Worm (Caenorhabditis elegans): ENCODE data around the gene Y70C5C.1.

The Y70C5C.1 gene

DNA sequence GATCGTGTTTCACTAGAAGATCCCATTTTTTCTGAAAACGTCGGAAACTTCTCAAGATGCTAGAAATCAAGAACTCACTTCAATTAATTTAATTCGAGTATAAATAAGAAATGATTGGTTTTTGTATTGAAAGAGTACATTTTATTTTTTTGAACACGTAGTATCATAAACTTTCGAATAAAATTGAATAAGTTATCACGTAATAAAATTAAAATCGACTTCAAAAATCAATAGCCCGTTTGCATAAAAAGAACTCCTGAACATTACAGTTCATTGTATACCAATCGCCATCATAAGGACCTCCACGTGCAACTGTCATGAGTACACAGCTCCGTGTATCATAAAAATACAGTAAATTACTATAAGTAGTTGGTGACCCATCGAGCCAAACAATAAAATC, 33.7 kb downstream of the Y70C5C.1 start, which contains the start of gene T25E12.16:
T25E12.16 (minus strand) TSS at position 101 of the 400 bp plus-strand sequence.
- TF ChIP-seq gei-17 (GFP tag; optimal IDR thresholded peaks at IDR 0.05) (no peak), athp-1 (tag; optimal IDR thresholded peaks at IDR 0.05) (no peak), mcd-1 (GFP tag; IDR thresholded peaks at IDR 0.05) (no peak), hmg-20 (GFP tag; IDR thresholded peaks at IDR 0.05) (no peak), him-1 (tag; optimal IDR thresholded peaks at IDR 0.05) (no peak), aptf-3 (GFP tag; IDR thresholded peaks at IDR 0.05) (no peak), F22D6.2 (tag; optimal IDR thresholded peaks at IDR 0.05) (no peak), lin-40 (tag; optimal IDR thresholded peaks at IDR 0.05) (no peak)

DNA sequence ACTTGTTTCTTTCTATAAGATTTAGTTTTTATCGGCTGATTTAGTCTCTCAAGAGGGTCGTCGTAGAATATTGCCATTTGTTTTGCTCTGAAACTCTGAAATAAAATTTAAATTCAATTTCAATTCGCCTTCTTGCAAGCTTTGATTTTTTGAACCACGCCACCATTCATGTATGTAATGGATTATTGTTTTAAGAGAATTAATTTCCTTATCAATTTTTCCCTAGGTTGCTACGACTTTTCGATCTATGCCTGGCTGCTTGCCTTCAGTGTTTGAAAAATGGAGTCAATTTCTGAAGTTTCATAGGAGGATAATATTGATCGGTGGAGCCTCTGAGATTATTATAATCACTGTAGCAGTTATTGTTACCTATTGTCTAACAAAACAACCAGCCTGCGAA, 35.5 kb downstream of the Y70C5C.1 start, which contains the start of the genes clec-38 and clec-34:
clec-38 (minus strand) TSS at position 101 of the 400 bp plus-strand sequence.
clec-34 (plus strand) TSS at position 248 of the 400 bp plus-strand sequence.
- no peak for TF ChIP-seq K12H6.12 (tag; optimal IDR thresholded peaks at IDR 0.05)
- no peak for TF ChIP-seq madf-10 (tag; optimal IDR thresholded peaks at IDR 0.05)
- no peak for TF ChIP-seq attf-3 (GFP tag; conservative IDR thresholded peaks at IDR 0.05)
- TF ChIP-seq ceh-58 (GFP tag; IDR thresholded peaks at IDR 0.05): no peak
- TF ChIP-seq zim-3 (tag; optimal IDR thresholded peaks at IDR 0.05): no peak
- no peak for TF ChIP-seq nhr-120 (GFP tag; IDR thresholded peaks at IDR 0.05)
- TF ChIP-seq mxl-1 (tag; optimal IDR thresholded peaks at IDR 0.05): no peak
- no peak for TF ChIP-seq F39B2.1 (GFP tag; IDR thresholded peaks at IDR 0.05)
- no peak for TF ChIP-seq dpff-1 (tag; optimal IDR thresholded peaks at IDR 0.05)
- no peak for TF ChIP-seq him-1 (tag; optimal IDR thresholded peaks at IDR 0.05)
- no peak for TF ChIP-seq nhr-80 (tag; optimal IDR thresholded peaks at IDR 0.05)
- TF ChIP-seq attf-6 (GFP tag; IDR thresholded peaks at IDR 0.05): no peak
- no peak for TF ChIP-seq hmg-20 (GFP tag; IDR thresholded peaks at IDR 0.05)
- TF ChIP-seq F57C9.4 (tag; optimal IDR thresholded peaks at IDR 0.05): no peak

DNA sequence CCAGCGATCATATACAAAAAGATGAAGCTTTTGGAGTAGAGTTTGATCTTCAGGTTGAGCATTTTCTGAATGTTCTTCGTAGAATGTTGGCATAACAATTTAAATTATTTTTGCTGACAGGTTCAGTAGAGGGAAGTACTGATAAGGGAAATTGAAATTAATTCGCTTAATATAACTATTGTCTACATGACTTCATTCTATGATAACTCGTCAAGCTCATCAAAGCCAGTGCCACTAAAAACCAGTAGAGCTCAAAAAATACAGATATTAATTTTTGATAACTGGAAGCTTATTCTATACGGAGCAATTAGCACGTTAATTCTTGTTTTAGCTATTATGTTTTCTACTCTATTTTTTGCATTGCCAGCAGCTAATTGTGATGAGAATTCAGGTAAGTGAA, 39.1 kb downstream of the Y70C5C.1 start, which contains the start of the genes clec-29 and clec-39:
clec-29 (minus strand) TSS at position 101 of the 400 bp plus-strand sequence.
clec-39 (plus strand) TSS at position 169 of the 400 bp plus-strand sequence.
- no peak for TF ChIP-seq nfyb-1 (GFP tag; IDR thresholded peaks at IDR 0.05)
- TF ChIP-seq lin-26 (GFP tag; IDR thresholded peaks at IDR 0.05): no peak
- no peak for TF ChIP-seq athp-1 (tag; optimal IDR thresholded peaks at IDR 0.05)
- no peak for TF ChIP-seq aptf-3 (GFP tag; IDR thresholded peaks at IDR 0.05)
- no peak for TF ChIP-seq pha-4 (tag; optimal IDR thresholded peaks at IDR 0.05)
- TF ChIP-seq bed-2 (GFP tag; IDR thresholded peaks at IDR 0.05): no peak
- no peak for TF ChIP-seq aptf-2 (GFP tag; conservative IDR thresholded peaks at IDR 0.05)
- TF ChIP-seq madf-10 (tag; optimal IDR thresholded peaks at IDR 0.05): no peak
- no peak for TF ChIP-seq C17E4.6 (GFP tag; IDR thresholded peaks at IDR 0.05)
- TF ChIP-seq fkh-3 (tag; optimal IDR thresholded peaks at IDR 0.05): no peak
- TF ChIP-seq madf-3 (GFP tag; IDR thresholded peaks at IDR 0.05): no peak
- no peak for TF ChIP-seq sptf-2 (GFP tag; optimal IDR thresholded peaks at IDR 0.05)
- TF ChIP-seq T07F8.4 (tag; optimal IDR thresholded peaks at IDR 0.05): no peak

DNA sequence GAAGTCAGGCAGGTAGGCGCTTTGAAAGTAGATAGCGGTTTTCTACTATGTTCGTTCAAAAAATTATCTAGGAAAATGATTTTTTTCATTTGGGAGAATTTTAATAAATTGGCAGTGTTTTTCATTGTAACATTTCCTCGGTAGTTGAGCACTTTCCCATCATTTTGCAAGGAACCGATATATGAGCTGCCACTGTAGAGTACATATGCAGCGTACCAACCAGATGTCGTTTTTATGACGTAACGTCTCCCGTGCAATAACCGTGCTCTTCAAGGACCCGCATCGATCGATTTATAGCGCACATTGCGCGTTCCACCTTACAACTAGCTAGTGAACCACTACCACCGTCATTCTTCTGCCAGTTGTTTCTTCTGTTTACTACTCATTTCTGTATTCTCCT, 42.1 kb downstream of the Y70C5C.1 start, which contains the start of gene T25E12.6:
T25E12.6 (plus strand) TSS at position 301 of the 400 bp plus-strand sequence.
- TF ChIP-seq pbrm-1 (GFP tag; IDR thresholded peaks at IDR 0.05) (no peak), rpc-1 (optimal IDR thresholded peaks at IDR 0.05) (no peak), rpc-1 (tag; optimal IDR thresholded peaks at IDR 0.05) (no peak), dox-1 (GFP tag; IDR thresholded peaks at IDR 0.05) (no peak), snpc-1.1 (tag; optimal IDR thresholded peaks at IDR 0.05; ENCODE audit: insufficient read depth) (no peak), Y79H2A.3 (GFP tag; conservative IDR thresholded peaks at IDR 0.05) (no peak), cebp-2 (GFP tag; IDR thresholded peaks at IDR 0.05) (no peak), sea-2 (GFP tag; IDR thresholded peaks at IDR 0.05) (no peak), K12H6.12 (tag; optimal IDR thresholded peaks at IDR 0.05) (no peak), ekl-4 (GFP tag; IDR thresholded peaks at IDR 0.05) (no peak), lin-54 (GFP tag; optimal IDR thresholded peaks at IDR 0.05) (no peak), nhr-27 (tag; optimal IDR thresholded peaks at IDR 0.05) (no peak), sptf-2 (GFP tag; optimal IDR thresholded peaks at IDR 0.05) (no peak)

Measured in whole organism, young adult.